Worm (Caenorhabditis elegans): ENCODE results near the gene Y57G11C.23.
A peak's percentile ranks its signal among the peaks of the same experiment; 100 is the strongest.

Gene Y57G11C.23

DNA sequence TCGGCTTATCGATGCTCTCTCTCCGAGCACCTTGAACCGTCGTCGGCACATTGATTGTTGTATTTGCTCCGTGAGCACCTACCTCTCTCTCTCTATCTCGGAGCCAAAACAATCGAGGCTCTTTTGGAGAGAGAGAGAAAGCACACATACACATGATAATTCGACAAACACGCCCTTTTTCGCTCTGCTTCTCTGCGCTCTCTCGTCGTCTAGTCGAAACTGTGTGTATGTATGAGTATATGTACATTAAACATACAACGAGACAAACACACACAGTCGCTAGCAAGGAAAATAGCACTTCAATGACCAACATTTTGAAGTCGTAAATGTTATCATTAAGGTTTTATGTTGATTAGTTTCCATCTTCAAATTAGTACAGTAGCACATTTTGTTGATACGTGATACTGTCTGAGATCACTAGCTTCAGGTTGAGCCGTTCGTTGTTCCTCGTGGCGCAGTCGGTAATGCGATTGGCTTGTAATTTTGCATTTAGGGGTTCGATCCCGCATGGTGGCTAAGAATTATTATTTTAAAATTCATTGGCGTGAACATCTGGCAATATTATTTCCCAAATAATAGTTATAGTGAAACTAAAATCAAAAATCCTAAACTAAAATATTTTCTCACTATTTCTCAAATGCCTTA is 13.5 kb upstream of the Y57G11C.23 start (continued):
- TF ChIP-seq let-607 (tag; optimal IDR thresholded peaks at IDR 0.05) (peak in 1 of 2 experiments; percentile 4), egl-18 (GFP tag; IDR thresholded peaks at IDR 0.05) (no peak), F37B4.10 (GFP tag; IDR thresholded peaks at IDR 0.05) (no peak), bed-1 (GFP tag; IDR thresholded peaks at IDR 0.05) (no peak), ztf-28 (GFP tag; IDR thresholded peaks at IDR 0.05) (no peak), F57C9.4 (tag; optimal IDR thresholded peaks at IDR 0.05) (no peak), ztf-25 (GFP tag; IDR thresholded peaks at IDR 0.05) (0 out of 2 replicates have a peak, but pooled peaks have one; percentile 34), ztf-22 (GFP tag; optimal IDR thresholded peaks at IDR 0.05) (no peak), lsl-1 (GFP tag; optimal IDR thresholded peaks at IDR 0.05) (no peak)

DNA sequence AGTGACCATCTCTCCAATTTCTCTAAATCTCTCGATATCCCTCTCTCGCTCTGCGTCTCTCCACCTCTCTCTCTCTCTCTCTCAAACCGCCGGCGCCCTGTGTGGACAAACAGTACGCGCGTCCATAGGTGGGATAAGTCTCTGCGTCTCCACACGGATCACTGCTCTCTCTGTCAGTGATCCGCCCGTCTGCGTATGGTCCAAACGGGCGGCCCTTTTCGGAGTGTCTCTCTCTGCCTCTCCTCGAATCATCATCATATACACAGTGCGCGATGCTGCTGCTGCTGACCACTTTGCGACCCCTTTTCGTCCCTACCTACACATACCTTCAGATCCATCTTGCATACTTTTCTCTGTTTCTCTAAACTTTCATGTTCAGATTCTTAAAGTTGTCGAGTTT is 10.7 kb upstream of the Y57G11C.23 start:
- TF ChIP-seq hmg-1.2 (GFP tag; IDR thresholded peaks at IDR 0.05) (peak; percentile 79), lin-26 (GFP tag; IDR thresholded peaks at IDR 0.05) (0 out of 2 replicates have a peak, but pooled peaks have one; percentile 14), K12H6.12 (tag; optimal IDR thresholded peaks at IDR 0.05) (peak; percentile 19), efl-1 (GFP tag; optimal IDR thresholded peaks at IDR 0.05) (peak; percentile 7), repo-1 (tag; optimal IDR thresholded peaks at IDR 0.05) (no peak), attf-6 (GFP tag; IDR thresholded peaks at IDR 0.05) (0 out of 2 replicates have a peak, but pooled peaks have one; percentile 31), cebp-2 (GFP tag; IDR thresholded peaks at IDR 0.05) (peak; percentile 66; the same call in 1 of the 2 replicates), atf-7 (tag; optimal IDR thresholded peaks at IDR 0.05) (no peak), ztf-26 (tag; optimal IDR thresholded peaks at IDR 0.05) (peak; percentile 58), hrde-1 (tag; optimal IDR thresholded peaks at IDR 0.05; ENCODE audit: borderline replicate concordance) (no peak), F39B2.1 (GFP tag; IDR thresholded peaks at IDR 0.05) (0 out of 2 replicates have a peak, but pooled peaks have one; percentile 14), lag-1 (GFP tag; IDR thresholded peaks at IDR 0.05) (no peak), ztf-18 (tag; optimal IDR thresholded peaks at IDR 0.05) (peak; percentile 9), snpc-4 (GFP tag; optimal IDR thresholded peaks at IDR 0.05) (no peak), snpc-4 (tag; optimal IDR thresholded peaks at IDR 0.05) (peak in 2 of 4 experiments; percentile 71 to 75), attf-5 (GFP tag; optimal IDR thresholded peaks at IDR 0.05) (peak; percentile 43)

DNA sequence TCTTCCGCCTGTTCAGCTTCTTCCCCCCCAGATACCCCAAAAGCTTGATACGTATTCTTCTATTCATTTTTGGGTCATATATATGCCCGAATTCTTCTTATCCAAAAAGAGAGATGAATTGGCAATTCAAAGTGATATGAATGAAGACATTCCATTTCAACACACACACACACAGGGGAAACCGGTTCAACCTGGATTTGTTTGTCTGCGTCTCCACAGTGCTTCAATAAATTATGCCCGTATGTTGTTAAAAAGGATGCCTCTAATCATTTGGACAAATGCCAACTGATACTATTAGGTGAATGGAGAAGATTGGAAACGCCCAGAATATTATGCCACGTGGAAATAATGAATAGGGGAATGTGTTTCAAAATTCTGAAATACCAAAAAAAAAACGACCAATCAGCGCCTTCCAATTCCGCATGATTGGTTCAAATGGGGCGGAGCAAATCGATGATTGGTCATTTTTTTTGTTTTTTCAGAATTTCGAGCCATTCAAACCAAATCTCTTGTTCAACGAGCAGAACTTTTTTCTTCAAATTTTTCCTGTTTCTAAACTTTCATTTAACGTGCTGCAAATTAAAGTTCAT is 8.3 kb upstream of the Y57G11C.23 start:
- TF ChIP-seq nfya-1 (tag; optimal IDR thresholded peaks at IDR 0.05; ENCODE audit: borderline replicate concordance, insufficient read depth) (no peak), Y95B8A.8 (GFP tag; IDR thresholded peaks at IDR 0.05) (no peak), Y56A3A.18 (GFP tag; IDR thresholded peaks at IDR 0.05) (no peak), dox-1 (GFP tag; IDR thresholded peaks at IDR 0.05) (no peak), athp-1 (tag; optimal IDR thresholded peaks at IDR 0.05) (no peak), snpc-4 (GFP tag; optimal IDR thresholded peaks at IDR 0.05) (no peak), snpc-4 (tag; optimal IDR thresholded peaks at IDR 0.05) (no peak), F52B5.7 (tag; optimal IDR thresholded peaks at IDR 0.05) (no peak), bed-1 (GFP tag; IDR thresholded peaks at IDR 0.05) (no peak), nhr-179 (tag; optimal IDR thresholded peaks at IDR 0.05) (no peak), mel-28 (tag; optimal IDR thresholded peaks at IDR 0.05; ENCODE audit: borderline replicate concordance) (no peak), K12H6.12 (tag; optimal IDR thresholded peaks at IDR 0.05) (no peak), cebp-2 (GFP tag; IDR thresholded peaks at IDR 0.05) (no peak), Y53F4B.3 (GFP tag; IDR thresholded peaks at IDR 0.05) (no peak), F10E7.11 (tag; optimal IDR thresholded peaks at IDR 0.05) (no peak)
